In genomic region chr3L:18672203-18672602, dm6 we compare ENCODE assay signal across 1 fruit fly cellular context.
A peak's percentile ranks its signal among the peaks of the same experiment; 100 is the strongest.
TF ChIP-seq lines count a peak whose summit lies in the region.

No protein-coding gene starts in this region.

TF ChIP-seq in whole organism, embryonic, 481 proteins besides CTCF, POLR2A, EP300 and RAD21 (continued from another document):
- 0 out of 3 replicates have a peak, but pooled peaks have one; percentile 10 for TF ChIP-seq ci (GFP tag; IDR thresholded peaks at IDR 0.05; lab: Robert Waterston, UW)
- no peak for TF ChIP-seq chif (GFP tag; optimal IDR thresholded peaks at IDR 0.05; lab: Kevin White, UChicago)
- peak; percentile 10 for TF ChIP-seq mirr (GFP tag; optimal IDR thresholded peaks at IDR 0.05; lab: Kevin White, UChicago)
- TF ChIP-seq ERR (GFP tag; optimal IDR thresholded peaks at IDR 0.05; lab: Kevin White, UChicago): no peak
- no peak for TF ChIP-seq Oli (tag; optimal IDR thresholded peaks at IDR 0.05; lab: Kevin White, UChicago)
- TF ChIP-seq CG2199 (GFP tag; IDR thresholded peaks at IDR 0.05; lab: Robert Waterston, UW): no peak
- peak; percentile 49 for TF ChIP-seq CG12659 (GFP tag; optimal IDR thresholded peaks at IDR 0.05; lab: Kevin White, UChicago)
- no peak for TF ChIP-seq CG1647 (GFP tag; optimal IDR thresholded peaks at IDR 0.05; lab: Kevin White, UChicago)
- peak; percentile 32 for TF ChIP-seq mam (GFP tag; optimal IDR thresholded peaks at IDR 0.05; lab: Kevin White, UChicago)
- TF ChIP-seq ato (GFP tag; IDR thresholded peaks at IDR 0.05; lab: Robert Waterston, UW; ENCODE audit: partially characterized antibody): no peak
- TF ChIP-seq CG6854 (GFP tag; optimal IDR thresholded peaks at IDR 0.05; lab: Kevin White, UChicago): no peak
- peak; percentile 98 for TF ChIP-seq phol (tag; optimal IDR thresholded peaks at IDR 0.05; lab: Kevin White, UChicago)
- no peak for TF ChIP-seq Trl (optimal IDR thresholded peaks at IDR 0.05; lab: Kevin White, UChicago)
- peak; percentile 43 for TF ChIP-seq Trl (GFP tag; optimal IDR thresholded peaks at IDR 0.05; lab: Kevin White, UChicago)
- TF ChIP-seq CG32532 (GFP tag; IDR thresholded peaks at IDR 0.05; lab: Robert Waterston, UW): peak; percentile 42; the same call in 1 of the 2 replicates
- peak; percentile 51 for TF ChIP-seq Max (GFP tag; optimal IDR thresholded peaks at IDR 0.05; lab: Kevin White, UChicago)
- no peak for TF ChIP-seq CG12219 (GFP tag; optimal IDR thresholded peaks at IDR 0.05; lab: Kevin White, UChicago)
- TF ChIP-seq CG17568 (GFP tag; optimal IDR thresholded peaks at IDR 0.05; lab: Kevin White, UChicago): no peak
- TF ChIP-seq bigmax (GFP tag; optimal IDR thresholded peaks at IDR 0.05; lab: Kevin White, UChicago): peak; percentile 64
- peak; percentile 53 for TF ChIP-seq CG2120 (GFP tag; optimal IDR thresholded peaks at IDR 0.05; lab: Kevin White, UChicago)
- TF ChIP-seq CG13775 (GFP tag; optimal IDR thresholded peaks at IDR 0.05; lab: Kevin White, UChicago): peak; percentile 18
- no peak for TF ChIP-seq org-1 (GFP tag; optimal IDR thresholded peaks at IDR 0.05; lab: Kevin White, UChicago)
- no peak for TF ChIP-seq E2f1 (GFP tag; IDR thresholded peaks at IDR 0.05; lab: Robert Waterston, UW)
- TF ChIP-seq cwo (GFP tag; optimal IDR thresholded peaks at IDR 0.05; lab: Kevin White, UChicago): no peak
- peak in 1 of 2 experiments; percentile 68 for TF ChIP-seq crp (GFP tag; optimal IDR thresholded peaks at IDR 0.05; lab: Kevin White, UChicago)
- TF ChIP-seq HLH4C (GFP tag; IDR thresholded peaks at IDR 0.05; lab: Robert Waterston, UW; ENCODE audit: partially characterized antibody): 0 out of 3 replicates have a peak, but pooled peaks have one; percentile 9
- TF ChIP-seq CG3726 (GFP tag; IDR thresholded peaks at IDR 0.05; lab: Robert Waterston, UW): 0 out of 3 replicates have a peak, but pooled peaks have one; percentile 7
- TF ChIP-seq CG9876 (GFP tag; optimal IDR thresholded peaks at IDR 0.05; lab: Kevin White, UChicago): no peak
